Worm (Caenorhabditis elegans): ENCODE measurements around the gene F56C3.7.

F56C3.7 gene

DNA sequence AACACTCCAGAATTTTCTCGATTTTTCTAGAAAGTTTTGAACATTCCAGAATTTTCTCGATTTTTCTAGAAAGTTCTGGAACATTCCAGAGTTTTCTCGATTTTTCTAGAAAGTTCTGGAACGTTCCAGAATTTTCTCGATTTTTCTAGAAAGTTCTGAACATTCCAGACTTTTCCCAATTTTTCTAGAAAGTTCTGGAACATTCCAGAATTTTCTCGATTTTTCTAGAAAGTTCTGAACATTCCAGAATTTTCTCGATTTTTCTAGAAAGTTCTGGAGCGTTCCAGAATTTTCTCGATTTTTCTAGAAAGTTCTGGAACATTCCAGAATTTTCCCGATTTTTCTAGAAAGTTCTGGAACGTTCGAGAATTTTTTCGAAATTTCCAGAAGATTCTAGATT is 4.5 kb upstream of the F56C3.7 start:
- 0 out of 2 replicates have a peak, but pooled peaks have one; percentile 51 for TF ChIP-seq ztf-23 (GFP tag; IDR thresholded peaks at IDR 0.05)
- peak; percentile 98 for TF ChIP-seq flt-1 (GFP tag; IDR thresholded peaks at IDR 0.05)
- peak; percentile 83 for TF ChIP-seq tab-1 (GFP tag; IDR thresholded peaks at IDR 0.05)
- TF ChIP-seq ref-1 (GFP tag; conservative IDR thresholded peaks at IDR 0.05), result peak; percentile 75
- TF ChIP-seq T22C8.4 (GFP tag; IDR thresholded peaks at IDR 0.05), result 0 out of 2 replicates have a peak, but pooled peaks have one; percentile 29
- 0 out of 2 replicates have a peak, but pooled peaks have one; percentile 26 for TF ChIP-seq klf-2 (GFP tag; conservative IDR thresholded peaks at IDR 0.05)

DNA sequence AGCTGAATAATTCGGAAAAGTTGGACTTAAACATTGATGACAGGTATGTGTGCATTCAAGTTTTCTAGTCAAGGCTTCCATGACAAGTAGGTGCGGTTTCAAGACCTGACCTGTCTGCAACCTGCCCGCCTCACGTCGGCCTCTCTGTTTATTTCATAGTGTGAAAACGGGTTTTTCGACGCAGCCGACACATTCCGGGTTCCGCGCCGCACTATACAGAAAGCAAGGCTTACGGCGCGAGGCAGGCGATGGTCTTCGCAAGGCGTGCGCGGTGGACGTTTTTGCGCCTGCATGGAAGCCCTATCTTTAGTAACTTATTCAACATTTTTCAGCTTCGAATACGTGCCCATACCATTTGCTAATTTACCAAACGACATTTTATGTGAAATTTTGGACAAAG is 1.9 kb upstream of the F56C3.7 start:
- TF ChIP-seq klf-2 (GFP tag; conservative IDR thresholded peaks at IDR 0.05) (no peak), ztf-23 (GFP tag; IDR thresholded peaks at IDR 0.05) (no peak), flt-1 (GFP tag; IDR thresholded peaks at IDR 0.05) (no peak), T22C8.4 (GFP tag; IDR thresholded peaks at IDR 0.05) (no peak), ztf-29 (GFP tag; IDR thresholded peaks at IDR 0.05) (no peak), ref-1 (GFP tag; conservative IDR thresholded peaks at IDR 0.05) (no peak), med-1 (GFP tag; optimal IDR thresholded peaks at IDR 0.05; ENCODE audit: insufficient read depth) (no peak), tab-1 (GFP tag; IDR thresholded peaks at IDR 0.05) (no peak), cog-1 (tag; optimal IDR thresholded peaks at IDR 0.05) (no peak)

DNA sequence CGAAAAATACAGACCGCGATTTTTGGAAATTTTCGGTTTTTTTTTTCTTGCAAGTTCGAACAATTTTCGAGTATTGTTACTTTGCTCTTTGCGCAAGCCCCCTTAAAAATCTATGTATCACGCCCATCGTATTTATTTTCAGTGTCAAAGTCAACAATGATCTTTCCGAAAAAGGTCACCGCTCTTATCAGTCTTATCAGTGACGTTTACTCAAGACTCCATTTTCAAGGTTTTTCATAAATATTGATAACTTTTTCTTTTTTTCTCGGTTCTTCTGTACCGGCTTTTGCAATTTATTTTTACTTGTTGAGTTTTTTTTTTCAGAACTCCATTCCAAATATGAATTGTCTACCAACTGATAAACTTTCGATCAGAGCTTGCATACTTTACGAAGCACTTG is 1.1 kb upstream of the F56C3.7 start, which contains the start of gene fbxa-190:
Gene fbxa-190 (plus strand): TSS at position 325 of the 400 bp plus-strand sequence.
- TF ChIP-seq cog-1 (tag; optimal IDR thresholded peaks at IDR 0.05) (no peak), flt-1 (GFP tag; IDR thresholded peaks at IDR 0.05) (no peak), ztf-29 (GFP tag; IDR thresholded peaks at IDR 0.05) (no peak), T22C8.4 (GFP tag; IDR thresholded peaks at IDR 0.05) (no peak), tab-1 (GFP tag; IDR thresholded peaks at IDR 0.05) (no peak), med-1 (GFP tag; optimal IDR thresholded peaks at IDR 0.05; ENCODE audit: insufficient read depth) (no peak), ztf-23 (GFP tag; IDR thresholded peaks at IDR 0.05) (no peak)

DNA sequence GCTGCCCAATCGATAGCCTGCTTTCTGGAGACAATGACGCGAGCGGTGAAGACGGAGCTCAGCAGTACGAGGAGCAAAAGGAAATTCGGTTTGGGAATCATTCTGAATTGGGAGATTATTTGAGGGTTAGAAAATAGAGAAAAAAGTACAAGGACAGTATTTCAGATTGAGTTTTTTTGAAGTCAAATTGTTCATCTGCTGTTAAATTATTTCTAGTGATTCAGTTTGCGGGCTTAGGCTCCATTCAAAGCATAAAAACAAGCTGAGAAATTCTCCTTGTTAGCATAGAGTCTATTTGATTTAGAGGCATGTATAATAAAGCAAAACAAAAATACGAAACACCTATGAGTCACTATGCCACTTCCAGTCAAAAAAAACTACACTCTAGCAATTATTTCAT is 3.2 kb downstream of the F56C3.7 start, which contains the start of gene dgn-2:
Gene dgn-2 (minus strand): TSS at position 101 of the 400 bp plus-strand sequence.
- TF ChIP-seq ztf-29 (GFP tag; IDR thresholded peaks at IDR 0.05) (no peak), ref-1 (GFP tag; conservative IDR thresholded peaks at IDR 0.05) (no peak), cog-1 (tag; optimal IDR thresholded peaks at IDR 0.05) (no peak), T22C8.4 (GFP tag; IDR thresholded peaks at IDR 0.05) (no peak), tab-1 (GFP tag; IDR thresholded peaks at IDR 0.05) (no peak), klf-2 (GFP tag; conservative IDR thresholded peaks at IDR 0.05) (no peak), med-1 (GFP tag; optimal IDR thresholded peaks at IDR 0.05; ENCODE audit: insufficient read depth) (no peak), flt-1 (GFP tag; IDR thresholded peaks at IDR 0.05) (no peak), ztf-23 (GFP tag; IDR thresholded peaks at IDR 0.05) (no peak)

DNA sequence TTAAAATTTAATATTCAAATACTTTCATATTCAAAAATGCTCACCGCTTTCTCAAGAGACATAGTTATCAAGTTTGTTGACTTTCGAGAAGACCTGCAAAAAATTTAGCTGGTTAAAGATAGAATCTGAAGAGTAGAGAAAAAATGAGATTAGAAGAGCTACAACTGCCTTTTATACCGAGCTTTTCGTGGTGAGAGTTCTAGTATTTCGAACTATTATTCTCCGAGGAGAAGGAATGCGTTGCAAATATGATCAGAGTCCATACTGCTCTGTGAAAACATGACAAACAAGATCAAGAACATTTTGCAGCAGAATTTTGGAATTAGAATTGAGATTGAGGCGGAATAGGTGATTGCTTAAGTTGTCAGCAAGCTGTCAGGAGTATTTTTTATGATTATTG is 10.0 kb downstream of the F56C3.7 start, which contains the start of gene F56C3.4:
Gene F56C3.4 (minus strand): TSS at position 101 of the 400 bp plus-strand sequence.
- TF ChIP-seq flt-1 (GFP tag; IDR thresholded peaks at IDR 0.05) (no peak), med-1 (GFP tag; optimal IDR thresholded peaks at IDR 0.05; ENCODE audit: insufficient read depth) (no peak), cog-1 (tag; optimal IDR thresholded peaks at IDR 0.05) (no peak), ztf-23 (GFP tag; IDR thresholded peaks at IDR 0.05) (no peak), ref-1 (GFP tag; conservative IDR thresholded peaks at IDR 0.05) (no peak), T22C8.4 (GFP tag; IDR thresholded peaks at IDR 0.05) (no peak)

DNA sequence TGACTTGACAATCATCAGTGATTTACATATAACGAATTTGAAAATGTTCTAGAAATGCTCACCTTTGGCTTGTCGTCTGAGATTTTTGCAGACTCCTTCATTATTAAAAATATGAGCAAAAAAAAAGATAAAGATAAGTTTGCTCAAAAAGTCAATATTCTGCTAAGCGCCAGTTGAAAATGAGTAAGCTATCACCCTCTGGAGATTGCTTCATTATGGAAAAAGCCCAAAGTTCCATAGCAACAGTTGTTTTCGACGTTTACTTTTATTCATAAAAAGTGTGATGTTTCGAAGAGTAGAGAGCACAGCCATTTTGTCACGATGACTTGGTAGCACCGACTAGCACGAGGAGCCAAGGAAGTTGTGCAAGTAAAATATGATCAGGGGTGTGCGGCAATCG is 12.3 kb downstream of the F56C3.7 start, which contains the start of gene F56C3.3:
Gene F56C3.3 (minus strand): TSS at position 101 of the 400 bp plus-strand sequence.
- TF ChIP-seq flt-1 (GFP tag; IDR thresholded peaks at IDR 0.05) (no peak), ref-1 (GFP tag; conservative IDR thresholded peaks at IDR 0.05) (no peak), cog-1 (tag; optimal IDR thresholded peaks at IDR 0.05) (no peak), ztf-29 (GFP tag; IDR thresholded peaks at IDR 0.05) (no peak)

DNA sequence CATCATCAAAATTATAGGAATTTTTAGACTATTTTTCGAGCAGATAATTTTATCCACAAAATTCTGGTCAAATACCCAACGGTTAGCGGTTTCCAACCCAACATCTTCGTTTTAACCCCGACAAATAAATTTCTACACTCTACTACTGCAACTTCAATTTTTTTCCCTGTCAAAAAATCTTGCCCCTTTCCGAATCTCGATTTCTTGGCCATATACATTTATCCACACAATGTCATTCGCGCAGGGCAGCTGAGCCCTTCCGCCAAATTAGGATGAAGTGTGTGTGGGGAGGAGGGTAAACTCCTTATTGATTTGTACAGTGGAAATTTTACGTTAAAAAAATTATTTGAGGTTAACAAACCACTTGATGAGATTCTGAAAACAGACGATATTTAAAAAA is 25.8 kb downstream of the F56C3.7 start:
- no peak for TF ChIP-seq ztf-29 (GFP tag; IDR thresholded peaks at IDR 0.05)
- TF ChIP-seq tab-1 (GFP tag; IDR thresholded peaks at IDR 0.05), result no peak; the same call in 1 of the 2 replicates
- TF ChIP-seq T22C8.4 (GFP tag; IDR thresholded peaks at IDR 0.05), result peak; percentile 84
- TF ChIP-seq klf-2 (GFP tag; conservative IDR thresholded peaks at IDR 0.05), result 0 out of 2 replicates have a peak, but pooled peaks have one; percentile 21
- peak; percentile 63 for TF ChIP-seq flt-1 (GFP tag; IDR thresholded peaks at IDR 0.05)
- no peak for TF ChIP-seq ref-1 (GFP tag; conservative IDR thresholded peaks at IDR 0.05)
- 0 out of 2 replicates have a peak, but pooled peaks have one; percentile 66 for TF ChIP-seq ztf-23 (GFP tag; IDR thresholded peaks at IDR 0.05)
- TF ChIP-seq med-1 (GFP tag; optimal IDR thresholded peaks at IDR 0.05; ENCODE audit: insufficient read depth), result peak; percentile 26
- peak; percentile 86 for TF ChIP-seq cog-1 (tag; optimal IDR thresholded peaks at IDR 0.05)

DNA sequence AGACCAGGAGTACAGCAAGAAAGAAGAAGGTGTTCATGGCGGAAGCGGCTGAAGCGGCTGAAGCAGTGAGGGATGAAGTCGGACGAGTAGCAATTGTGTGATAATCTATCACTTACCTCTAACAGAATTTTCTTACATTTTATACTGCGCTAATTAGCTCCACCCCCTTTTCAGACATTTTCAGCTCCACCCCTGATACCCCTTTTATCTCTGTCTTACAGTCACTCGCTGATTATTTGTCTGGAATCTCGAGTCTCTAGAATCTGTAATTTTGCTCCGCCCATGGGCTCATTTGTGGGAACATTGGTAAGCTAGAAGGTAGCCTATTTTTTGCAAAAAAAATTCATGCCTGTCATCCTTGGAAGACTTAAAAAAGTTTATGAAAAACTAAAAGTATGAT is 26.3 kb downstream of the F56C3.7 start, which contains the start of gene ins-39:
Gene ins-39 (minus strand): TSS at position 101 of the 400 bp plus-strand sequence.
- TF ChIP-seq klf-2 (GFP tag; conservative IDR thresholded peaks at IDR 0.05), result no peak
- TF ChIP-seq tab-1 (GFP tag; IDR thresholded peaks at IDR 0.05), result no peak
- no peak for TF ChIP-seq flt-1 (GFP tag; IDR thresholded peaks at IDR 0.05)
- TF ChIP-seq med-1 (GFP tag; optimal IDR thresholded peaks at IDR 0.05; ENCODE audit: insufficient read depth), result no peak
- no peak for TF ChIP-seq ref-1 (GFP tag; conservative IDR thresholded peaks at IDR 0.05)
- TF ChIP-seq T22C8.4 (GFP tag; IDR thresholded peaks at IDR 0.05), result no peak
- TF ChIP-seq cog-1 (tag; optimal IDR thresholded peaks at IDR 0.05), result no peak
- no peak for TF ChIP-seq ztf-29 (GFP tag; IDR thresholded peaks at IDR 0.05)
- TF ChIP-seq ztf-23 (GFP tag; IDR thresholded peaks at IDR 0.05), result no peak

DNA sequence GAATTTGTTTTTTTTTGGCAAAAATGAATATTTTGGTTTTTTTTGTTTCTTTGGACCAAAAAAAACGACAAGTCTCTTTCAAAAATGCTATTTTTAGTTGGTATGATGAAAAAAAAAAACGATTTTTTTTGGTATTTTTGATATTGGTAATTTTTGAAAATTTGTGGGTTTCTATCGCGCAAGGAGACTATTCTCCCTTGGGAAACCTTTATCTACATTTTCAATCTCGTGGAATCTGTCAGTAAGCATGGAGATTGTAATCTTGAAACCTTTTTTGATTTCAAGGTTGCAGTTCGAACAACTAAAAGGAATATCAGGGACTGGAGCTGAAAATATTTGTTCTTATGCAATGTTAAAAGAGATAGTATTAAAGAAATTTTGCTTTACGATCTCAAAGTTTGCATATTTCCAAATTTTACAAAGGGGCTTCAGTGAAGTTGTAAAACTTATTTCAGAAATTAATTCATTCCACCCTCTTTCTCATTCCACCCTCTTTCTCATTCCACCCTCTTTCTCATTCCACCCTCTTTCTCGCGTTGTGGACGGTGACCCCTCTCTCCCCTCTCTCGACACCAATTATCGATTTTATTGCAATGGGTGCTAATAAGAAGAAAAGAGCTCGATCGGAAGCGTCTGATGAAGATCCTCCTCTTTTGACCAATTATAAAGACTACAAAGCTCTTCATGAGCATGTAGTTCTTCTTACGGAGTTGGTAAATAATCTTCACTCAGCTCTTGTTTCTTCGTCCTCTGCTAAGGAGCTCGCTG is 31.5 kb downstream of the F56C3.7 start:
- TF ChIP-seq tab-1 (GFP tag; IDR thresholded peaks at IDR 0.05) (no peak), flt-1 (GFP tag; IDR thresholded peaks at IDR 0.05) (no peak), med-1 (GFP tag; optimal IDR thresholded peaks at IDR 0.05; ENCODE audit: insufficient read depth) (no peak), T22C8.4 (GFP tag; IDR thresholded peaks at IDR 0.05) (0 out of 2 replicates have a peak, but pooled peaks have one; percentile 57), ref-1 (GFP tag; conservative IDR thresholded peaks at IDR 0.05) (no peak), ztf-29 (GFP tag; IDR thresholded peaks at IDR 0.05) (no peak)

Data from whole organism, midembryonic.